Fruit fly (Drosophila melanogaster) whole organism, wandering third instar larva: ENCODE results near the gene CG31760.
A peak's percentile ranks its signal among the peaks of the same experiment; 100 is the strongest.

ENCODE experiments used
- Abd-B ChIP-seq: fragments of >200 bp; optimal IDR thresholded peaks from 2 replicates; lab custom pipeline; 2017; ENCODE audit warnings: missing biosample characterization, missing genetic modification characterization
- CG32264 ChIP-seq: fragments of 200-800 bp; sonication (Bioruptor generic); optimal IDR thresholded peaks from 2 replicates; lab custom pipeline; 2016; ENCODE audit warnings: missing biosample characterization, missing genetic modification characterization
- CG9705 ChIP-seq: fragments of 200-800 bp; sonication (Bioruptor generic); optimal IDR thresholded peaks from 2 replicates; lab custom pipeline; 2018; ENCODE audit warnings: missing biosample characterization, mild to moderate bottlenecking, missing genetic modification characterization
- Dif ChIP-seq: fragments of 200-275, 200-300 bp; sonication (Bioruptor generic); optimal IDR thresholded peaks from 2 replicates; lab custom pipeline; 2018; ENCODE audit warnings: missing biosample characterization, missing genetic modification characterization; ENCODE audit not compliant: partially characterized antibody
- GATAd ChIP-seq: sonication (Bioruptor generic); optimal IDR thresholded peaks from 2 replicates; lab custom pipeline; 2016; ENCODE audit warnings: missing biosample characterization, missing genetic modification characterization
- HLH106 ChIP-seq: fragments of 200-800 bp; optimal IDR thresholded peaks from 3 replicates; lab custom pipeline; 2019; ENCODE audit warnings: missing biosample characterization, mild to moderate bottlenecking, missing genetic modification characterization, moderate library complexity
- Hnf4 ChIP-seq: fragments of 200-800 bp; sonication (Bioruptor generic); optimal IDR thresholded peaks from 2 replicates; lab custom pipeline; 2016; ENCODE audit warnings: missing biosample characterization, mild to moderate bottlenecking, missing genetic modification characterization
- Hr83 ChIP-seq: fragments of 200-300 bp; sonication (Bioruptor generic); optimal IDR thresholded peaks from 2 replicates; lab custom pipeline; 2016; ENCODE audit warnings: missing biosample characterization, mild to moderate bottlenecking, missing genetic modification characterization, moderate library complexity; ENCODE audit not compliant: poor library complexity, severe bottlenecking
- Jra ChIP-seq: sonication (Bioruptor generic); optimal IDR thresholded peaks from 2 replicates; lab custom pipeline; 2016; ENCODE audit warnings: missing biosample characterization, missing genetic modification characterization
- Myc ChIP-seq: fragments of >200 bp; optimal IDR thresholded peaks from 2 replicates; lab custom pipeline; 2017
- OdsH ChIP-seq: fragments of 200-800 bp; sonication (Bioruptor generic); optimal IDR thresholded peaks from 2 replicates; lab custom pipeline; 2016; ENCODE audit warnings: missing biosample characterization, mild to moderate bottlenecking, missing genetic modification characterization
- Rel ChIP-seq, 2 experiments: fragments of 200-800 bp; sonication (Bioruptor generic) in 1 of 2; optimal IDR thresholded peaks; 2 replicates in 1 of 2; 3 replicates in 1 of 2; lab custom pipeline; 2016 to 2019; ENCODE audit warnings: mild to moderate bottlenecking in 2 of 2, missing biosample characterization in 2 of 2, missing genetic modification characterization in 2 of 2, moderate library complexity in 1 of 2
- Sp1 ChIP-seq: fragments of 200-800 bp; sonication (Bioruptor generic); optimal IDR thresholded peaks from 3 replicates; lab custom pipeline; 2019; ENCODE audit warnings: missing biosample characterization, mild to moderate bottlenecking, missing genetic modification characterization, moderate library complexity
- Vsx2 ChIP-seq: fragments of 200-300, 225-300 bp; sonication (Bioruptor generic); optimal IDR thresholded peaks from 2 replicates; lab custom pipeline; 2018; ENCODE audit warnings: missing biosample characterization, missing genetic modification characterization; ENCODE audit not compliant: partially characterized antibody
- br ChIP-seq: fragments of 200-800 bp; sonication (Bioruptor generic); optimal IDR thresholded peaks from 2 replicates; lab custom pipeline; 2016; ENCODE audit warnings: missing biosample characterization, missing genetic modification characterization
- brk ChIP-seq: fragments of 200-800 bp; sonication (Bioruptor generic); optimal IDR thresholded peaks from 2 replicates; lab custom pipeline; 2016; ENCODE audit warnings: missing biosample characterization, mild to moderate bottlenecking, missing genetic modification characterization
- dl ChIP-seq, 2 experiments: fragments of 175-275, 200-275 bp in 1 of 2; fragments of 200-275 bp in 1 of 2; sonication (Bioruptor generic); optimal IDR thresholded peaks; lab custom pipeline; 2018; ENCODE audit warnings: mild to moderate bottlenecking in 2 of 2, missing biosample characterization in 2 of 2, missing genetic modification characterization in 2 of 2, moderate library complexity in 2 of 2; ENCODE audit not compliant: partially characterized antibody in 2 of 2, insufficient read depth in 1 of 2
- dmrt93B ChIP-seq: fragments of 200-800 bp; sonication (Bioruptor generic); optimal IDR thresholded peaks from 2 replicates; lab custom pipeline; 2018; ENCODE audit warnings: missing biosample characterization, mild to moderate bottlenecking, missing genetic modification characterization
- dsf ChIP-seq: sonication (Bioruptor generic); optimal IDR thresholded peaks from 2 replicates; lab custom pipeline; 2016; ENCODE audit warnings: missing biosample characterization, missing genetic modification characterization, borderline replicate concordance
- ey ChIP-seq: fragments of 200-800 bp; sonication (Bioruptor generic); optimal IDR thresholded peaks from 2 replicates; lab custom pipeline; 2016; ENCODE audit warnings: missing biosample characterization, missing genetic modification characterization
- foxo ChIP-seq, 2 experiments: fragments of 200-800 bp; sonication (Bioruptor generic); optimal IDR thresholded peaks; 2 replicates in 1 of 2; 3 replicates in 1 of 2; lab custom pipeline; 2016 to 2017; ENCODE audit warnings: missing biosample characterization in 2 of 2, missing genetic modification characterization in 2 of 2
- fru ChIP-seq: fragments of 200-800 bp; sonication (Bioruptor generic); optimal IDR thresholded peaks from 3 replicates; lab custom pipeline; 2016; ENCODE audit warnings: missing biosample characterization, mild to moderate bottlenecking, missing genetic modification characterization
- h ChIP-seq: fragments of 200-800 bp; sonication (Bioruptor generic); optimal IDR thresholded peaks from 3 replicates; lab custom pipeline; 2016; ENCODE audit warnings: missing biosample characterization, mild to moderate bottlenecking, missing genetic modification characterization
- jim ChIP-seq: fragments of 175-275, 200-325 bp; sonication (Bioruptor generic); optimal IDR thresholded peaks from 2 replicates; lab custom pipeline; 2016; ENCODE audit warnings: missing biosample characterization, mild to moderate bottlenecking, missing genetic modification characterization
- lola ChIP-seq: fragments of >200 bp; optimal IDR thresholded peaks from 2 replicates; lab custom pipeline; 2017; ENCODE audit warnings: missing biosample characterization, missing genetic modification characterization
- pan ChIP-seq: fragments of >200 bp; optimal IDR thresholded peaks from 2 replicates; lab custom pipeline; 2017
- psq ChIP-seq: fragments of 200-800 bp; sonication (Bioruptor generic); optimal IDR thresholded peaks from 3 replicates; lab custom pipeline; 2017; ENCODE audit warnings: missing biosample characterization, mild to moderate bottlenecking, missing genetic modification characterization, moderate library complexity
- rgr ChIP-seq: fragments of 200-800 bp; sonication (Bioruptor generic); optimal IDR thresholded peaks from 3 replicates; lab custom pipeline; 2016; ENCODE audit warnings: missing biosample characterization, mild to moderate bottlenecking, missing genetic modification characterization
- sv ChIP-seq: fragments of 200-800 bp; sonication (Bioruptor generic); optimal IDR thresholded peaks from 3 replicates; lab custom pipeline; 2016; ENCODE audit warnings: missing biosample characterization, missing genetic modification characterization
- usp ChIP-seq: fragments of >200 bp; optimal IDR thresholded peaks from 2 replicates; lab custom pipeline; 2017; ENCODE audit warnings: missing biosample characterization, missing genetic modification characterization
- woc ChIP-seq: sonication (Bioruptor generic); optimal IDR thresholded peaks from 2 replicates; lab custom pipeline; 2016; ENCODE audit warnings: missing biosample characterization, mild to moderate bottlenecking, missing genetic modification characterization

The CG31760 gene

dm6 chr2L:12107087-12107486 is 35.5 kb upstream of the CG31760 start:
- TF ChIP-seq dl (GFP tag; optimal IDR thresholded peaks at IDR 0.05; lab: Kevin White, UChicago; ENCODE audit: insufficient read depth in 1 of 2, partially characterized antibody in 2 of 2) (no peak), Vsx2 (no peak), jim (no peak), br (GFP tag; lab: Kevin White, UChicago) (no peak)

dm6 chr2L:12108779-12109564 is 33.6 kb upstream of the CG31760 start, which contains the start of the genes Rab6 and Phae1:
Gene Rab6 (minus strand): TSS chr2L:12109116.
Gene Phae1 (plus strand): TSS chr2L:12109417.
- TF ChIP-seq h (GFP tag; lab: Kevin White, UChicago) (peak; percentile 34), brk (GFP tag; lab: Kevin White, UChicago) (no peak), CG9705 (GFP tag; lab: Kevin White, UChicago) (no peak), jim (no peak), CG32264 (GFP tag; lab: Kevin White, UChicago) (no peak), Jra (GFP tag; lab: Kevin White, UChicago) (peak; percentile 46), Vsx2 (no peak), Hr83 (GFP tag; lab: Kevin White, UChicago) (no peak), Sp1 (GFP tag; lab: Kevin White, UChicago) (peak; percentile 28), Rel (GFP tag; optimal IDR thresholded peaks at IDR 0.05; lab: Kevin White, UChicago) (no peak), Rel (tag; optimal IDR thresholded peaks at IDR 0.05; lab: Kevin White, UChicago) (peak; percentile 54)

DNA sequence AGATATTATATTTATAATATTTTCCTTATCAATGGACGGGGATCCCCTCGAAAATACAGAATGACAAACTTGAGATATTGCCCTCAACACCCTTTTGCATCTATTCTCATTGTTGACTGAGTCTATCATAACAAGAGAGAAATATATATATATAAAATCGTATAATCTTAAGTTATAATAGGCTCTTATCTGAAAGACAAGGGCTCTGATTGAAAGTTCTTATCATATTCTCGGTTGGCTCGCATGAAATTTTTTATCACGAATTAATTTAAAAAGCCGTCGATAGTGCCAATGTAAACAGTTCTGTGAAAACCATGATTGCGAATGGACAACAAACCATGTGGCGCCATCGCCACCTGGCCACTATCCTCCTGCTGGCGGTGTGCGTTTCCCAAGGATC is 31.8 kb upstream of the CG31760 start, which contains the start of gene Phae2:
Gene Phae2, plus strand, starts transcription at position 301 of the 400 bp plus-strand sequence.
- no peak for TF ChIP-seq GATAd
- TF ChIP-seq dsf (GFP tag; lab: Kevin White, UChicago), result no peak
- TF ChIP-seq brk (GFP tag; lab: Kevin White, UChicago), result no peak
- no peak for TF ChIP-seq HLH106 (tag; lab: Kevin White, UChicago)
- TF ChIP-seq Rel (GFP tag; optimal IDR thresholded peaks at IDR 0.05; lab: Kevin White, UChicago), result no peak
- TF ChIP-seq Rel (tag; optimal IDR thresholded peaks at IDR 0.05; lab: Kevin White, UChicago), result no peak
- no peak for TF ChIP-seq sv (GFP tag; lab: Kevin White, UChicago)
- TF ChIP-seq dl (GFP tag; optimal IDR thresholded peaks at IDR 0.05; lab: Kevin White, UChicago; ENCODE audit: insufficient read depth in 1 of 2, partially characterized antibody in 2 of 2), result no peak
- TF ChIP-seq Dif, result no peak
- TF ChIP-seq dmrt93B (GFP tag; lab: Kevin White, UChicago), result no peak
- TF ChIP-seq Jra (GFP tag; lab: Kevin White, UChicago), result no peak
- no peak for TF ChIP-seq ey (GFP tag; lab: Kevin White, UChicago)
- TF ChIP-seq woc, result no peak
- TF ChIP-seq CG9705 (GFP tag; lab: Kevin White, UChicago), result no peak
- TF ChIP-seq usp, result no peak
- no peak for TF ChIP-seq lola
- TF ChIP-seq pan (lab: Kevin White, UChicago), result no peak
- TF ChIP-seq OdsH (GFP tag; lab: Kevin White, UChicago), result no peak
- TF ChIP-seq Hr83 (GFP tag; lab: Kevin White, UChicago), result no peak

DNA sequence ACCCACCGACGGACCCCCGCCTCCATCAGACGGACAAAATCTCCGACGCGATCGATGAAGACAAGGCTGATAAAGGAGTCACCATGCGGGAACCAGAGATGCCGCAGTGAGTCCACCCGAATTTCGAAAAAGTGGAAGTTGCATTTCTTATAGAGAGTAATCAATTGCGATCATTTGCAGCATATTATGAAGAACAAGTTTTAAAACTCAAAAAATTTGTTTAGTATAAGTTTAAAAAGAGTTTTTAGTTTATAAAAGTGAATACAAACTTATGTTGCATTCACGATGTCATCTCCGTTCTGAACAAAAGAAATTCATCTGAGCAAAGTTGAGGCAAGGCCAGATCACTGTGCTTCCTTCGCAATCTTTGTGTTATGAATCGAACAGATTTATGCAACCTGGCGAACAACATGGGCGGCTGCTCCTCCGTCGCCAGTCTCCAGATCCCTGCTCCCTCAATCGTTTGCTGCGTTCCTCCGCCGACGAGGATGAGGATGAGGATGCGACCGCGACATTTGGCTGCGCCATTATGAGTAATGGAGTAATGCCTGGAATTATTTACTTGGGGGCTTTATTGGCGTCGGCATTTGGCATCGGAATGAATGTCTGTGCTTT is 29.5 kb upstream of the CG31760 start:
- TF ChIP-seq Sp1 (GFP tag; lab: Kevin White, UChicago) (peak; percentile 47), Abd-B (GFP tag; lab: Kevin White, UChicago) (no peak), br (GFP tag; lab: Kevin White, UChicago) (peak; percentile 56), Myc (lab: Kevin White, UChicago) (peak; percentile 12), ey (GFP tag; lab: Kevin White, UChicago) (peak; percentile 51), lola (no peak), rgr (GFP tag; lab: Kevin White, UChicago) (peak; percentile 12), woc (peak; percentile 87), fru (GFP tag; lab: Kevin White, UChicago) (peak; percentile 87), HLH106 (tag; lab: Kevin White, UChicago) (peak; percentile 47), foxo (GFP tag; optimal IDR thresholded peaks at IDR 0.05; lab: Kevin White, UChicago) (peak in 1 of 2 experiments; percentile 21), psq (GFP tag; lab: Kevin White, UChicago) (peak; percentile 46), Hnf4 (GFP tag; lab: Kevin White, UChicago) (peak; percentile 39), jim (no peak), OdsH (GFP tag; lab: Kevin White, UChicago) (peak; percentile 49), brk (GFP tag; lab: Kevin White, UChicago) (no peak), h (GFP tag; lab: Kevin White, UChicago) (peak; percentile 45)
